1 fruit fly cellular context compared by ENCODE assay signal in the genomic region with DNA sequence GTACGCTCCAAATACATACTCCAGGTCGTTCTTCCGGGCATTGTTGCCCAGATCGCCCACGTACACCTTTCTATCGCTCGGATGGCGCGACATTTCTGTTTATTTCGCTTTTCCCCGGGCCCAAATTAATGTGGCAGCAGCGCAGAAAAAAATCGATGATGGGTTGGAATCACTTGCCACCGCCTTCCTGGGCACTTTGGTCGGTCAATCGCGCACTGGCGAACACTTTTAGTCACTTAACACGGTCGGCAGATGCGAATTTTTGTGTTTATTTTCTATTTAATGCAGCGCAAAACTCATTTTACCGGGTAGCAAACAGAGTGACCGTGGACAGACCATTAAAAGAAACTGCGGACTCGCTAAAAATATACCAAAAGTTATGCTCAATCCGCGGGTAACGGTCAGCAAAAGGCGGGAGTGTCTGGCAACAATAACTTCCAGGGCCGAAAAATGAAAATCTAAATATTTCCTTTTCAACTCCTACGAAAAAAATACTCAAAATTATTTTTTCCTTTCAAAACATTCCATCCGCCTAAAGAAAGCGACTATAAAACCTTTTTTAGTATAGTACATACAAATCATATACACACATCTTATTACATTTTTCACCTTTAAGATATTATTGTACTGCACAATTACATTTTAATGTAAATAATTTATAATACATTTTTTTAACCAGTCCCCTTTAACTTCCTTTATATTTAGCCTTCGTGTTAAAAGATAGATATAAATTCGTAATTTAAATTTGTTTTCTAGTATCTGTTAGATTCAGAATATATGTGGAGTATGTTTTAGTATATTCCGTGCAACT.
TF ChIP-seq lines count a peak whose summit lies in the region.

Gene x16, minus strand, starts transcription at position 361 of the 811 bp plus-strand sequence.

TF ChIP-seq in whole organism, embryonic, 481 proteins besides CTCF, POLR2A, EP300 and RAD21 (continued from another document and continues in another):
- TF ChIP-seq MESR4 (GFP tag; optimal IDR thresholded peaks at IDR 0.05; lab: Kevin White, UChicago): peak; percentile 7
- no peak for TF ChIP-seq CG33213 (GFP tag; optimal IDR thresholded peaks at IDR 0.05; lab: Kevin White, UChicago)
- no peak for TF ChIP-seq CG12299 (tag; optimal IDR thresholded peaks at IDR 0.05; lab: Kevin White, UChicago)
- no peak for TF ChIP-seq CG11723 (GFP tag; optimal IDR thresholded peaks at IDR 0.05; lab: Kevin White, UChicago)
- peak; percentile 29 for TF ChIP-seq hkb (optimal IDR thresholded peaks at IDR 0.05; lab: Kevin White, UChicago)
- no peak for TF ChIP-seq hkb (GFP tag; IDR thresholded peaks at IDR 0.05; lab: Robert Waterston, UW)
- TF ChIP-seq Rfx (GFP tag; IDR thresholded peaks at IDR 0.05; lab: Robert Waterston, UW): peak; percentile 18; the same call in 1 of the 2 replicates
- no peak for TF ChIP-seq CG10209 (GFP tag; optimal IDR thresholded peaks at IDR 0.05; lab: Kevin White, UChicago)
- no peak for TF ChIP-seq NK7.1 (GFP tag; optimal IDR thresholded peaks at IDR 0.05; lab: Kevin White, UChicago)
- no peak for TF ChIP-seq Dip2 (GFP tag; IDR thresholded peaks at IDR 0.05; lab: Robert Waterston, UW)
- no peak for TF ChIP-seq CG9876 (GFP tag; optimal IDR thresholded peaks at IDR 0.05; lab: Kevin White, UChicago)
- TF ChIP-seq pzg (GFP tag; optimal IDR thresholded peaks at IDR 0.05; lab: Kevin White, UChicago): peak; percentile 56
- TF ChIP-seq Hey (tag; optimal IDR thresholded peaks at IDR 0.05; lab: Kevin White, UChicago): no peak
- no peak for TF ChIP-seq vfl (GFP tag; optimal IDR thresholded peaks at IDR 0.05; lab: Kevin White, UChicago)
- no peak for TF ChIP-seq mirr (GFP tag; optimal IDR thresholded peaks at IDR 0.05; lab: Kevin White, UChicago)
- no peak for TF ChIP-seq Kr (GFP tag; optimal IDR thresholded peaks at IDR 0.05; lab: Kevin White, UChicago)
- no peak for TF ChIP-seq ranshi (GFP tag; IDR thresholded peaks at IDR 0.05; lab: Robert Waterston, UW)
- TF ChIP-seq tll (GFP tag; optimal IDR thresholded peaks at IDR 0.05; lab: Kevin White, UChicago): no peak
- no peak for TF ChIP-seq croc (GFP tag; conservative IDR thresholded peaks at IDR 0.05; lab: Robert Waterston, UW)
- no peak for TF ChIP-seq gcm2 (GFP tag; optimal IDR thresholded peaks at IDR 0.05; lab: Kevin White, UChicago)
- no peak for TF ChIP-seq Dll (GFP tag; IDR thresholded peaks at IDR 0.05; lab: Robert Waterston, UW; ENCODE audit: partially characterized antibody)
- TF ChIP-seq CG2120 (GFP tag; optimal IDR thresholded peaks at IDR 0.05; lab: Kevin White, UChicago): peak; percentile 11
- no peak for TF ChIP-seq CG4730 (GFP tag; IDR thresholded peaks at IDR 0.05; lab: Robert Waterston, UW)
- peak; percentile 34; the same call in 2 of the 3 replicates for TF ChIP-seq row (GFP tag; IDR thresholded peaks at IDR 0.05; lab: Robert Waterston, UW)
- no peak for TF ChIP-seq bowl (GFP tag; IDR thresholded peaks at IDR 0.05; lab: Robert Waterston, UW)
- TF ChIP-seq sd (tag; optimal IDR thresholded peaks at IDR 0.05; lab: Kevin White, UChicago): no peak
- no peak for TF ChIP-seq sr (GFP tag; IDR thresholded peaks at IDR 0.05; lab: Robert Waterston, UW)
- no peak for TF ChIP-seq en (GFP tag; optimal IDR thresholded peaks at IDR 0.05; lab: Kevin White, UChicago)
- TF ChIP-seq CG2129 (GFP tag; IDR thresholded peaks at IDR 0.05; lab: Robert Waterston, UW; ENCODE audit: partially characterized antibody): no peak
- TF ChIP-seq CG12155 (GFP tag; optimal IDR thresholded peaks at IDR 0.05; lab: Kevin White, UChicago): no peak
- TF ChIP-seq cas (GFP tag; IDR thresholded peaks at IDR 0.05; lab: Robert Waterston, UW): no peak
- TF ChIP-seq CG11456 (GFP tag; IDR thresholded peaks at IDR 0.05; lab: Robert Waterston, UW): no peak
- peak; percentile 35 for TF ChIP-seq CG11504 (tag; optimal IDR thresholded peaks at IDR 0.05; lab: Kevin White, UChicago)
- TF ChIP-seq slbo (GFP tag; IDR thresholded peaks at IDR 0.05; lab: Robert Waterston, UW): peak; percentile 39; the same call in 1 of the 2 replicates
- TF ChIP-seq CG1529 (GFP tag; optimal IDR thresholded peaks at IDR 0.05; lab: Kevin White, UChicago): no peak
- no peak for TF ChIP-seq gcm (GFP tag; optimal IDR thresholded peaks at IDR 0.05; lab: Kevin White, UChicago)
- no peak for TF ChIP-seq jing (GFP tag; optimal IDR thresholded peaks at IDR 0.05; lab: Kevin White, UChicago)
- TF ChIP-seq Hsf (GFP tag; optimal IDR thresholded peaks at IDR 0.05; lab: Kevin White, UChicago): peak; percentile 10
- TF ChIP-seq CG6175 (GFP tag; IDR thresholded peaks at IDR 0.05; lab: Robert Waterston, UW): no peak
- TF ChIP-seq eve (GFP tag; optimal IDR thresholded peaks at IDR 0.05; lab: Kevin White, UChicago): no peak
- TF ChIP-seq CG9797 (GFP tag; optimal IDR thresholded peaks at IDR 0.05; lab: Kevin White, UChicago): peak; percentile 77
- TF ChIP-seq ATbp (GFP tag; optimal IDR thresholded peaks at IDR 0.05; lab: Kevin White, UChicago): no peak
- no peak for TF ChIP-seq Bgb (GFP tag; IDR thresholded peaks at IDR 0.05; lab: Robert Waterston, UW; ENCODE audit: partially characterized antibody)
- TF ChIP-seq CG4820 (GFP tag; optimal IDR thresholded peaks at IDR 0.05; lab: Kevin White, UChicago): no peak
- peak; percentile 16 for TF ChIP-seq gsb-n (tag; optimal IDR thresholded peaks at IDR 0.05; lab: Kevin White, UChicago)
- peak; percentile 54 for TF ChIP-seq E2f2 (GFP tag; IDR thresholded peaks at IDR 0.05; lab: Robert Waterston, UW)
- peak; percentile 50 for TF ChIP-seq CG14710 (tag; optimal IDR thresholded peaks at IDR 0.05; lab: Kevin White, UChicago)
- TF ChIP-seq CG1792 (GFP tag; optimal IDR thresholded peaks at IDR 0.05; lab: Kevin White, UChicago): no peak
- no peak for TF ChIP-seq ash1 (GFP tag; optimal IDR thresholded peaks at IDR 0.05; lab: Kevin White, UChicago)
- TF ChIP-seq sc (optimal IDR thresholded peaks at IDR 0.05; lab: Kevin White, UChicago): no peak
- no peak for TF ChIP-seq sc (GFP tag; optimal IDR thresholded peaks at IDR 0.05; lab: Kevin White, UChicago)
- no peak for TF ChIP-seq pan (optimal IDR thresholded peaks at IDR 0.05; lab: Kevin White, UChicago)
- TF ChIP-seq pan (GFP tag; optimal IDR thresholded peaks at IDR 0.05 in 1 of 2, IDR thresholded peaks at IDR 0.05 in 1 of 2): no peak
- peak; percentile 8 for TF ChIP-seq fu2 (GFP tag; optimal IDR thresholded peaks at IDR 0.05; lab: Kevin White, UChicago)
- TF ChIP-seq CG3281 (GFP tag; optimal IDR thresholded peaks at IDR 0.05; lab: Kevin White, UChicago): no peak
- TF ChIP-seq dati (GFP tag; IDR thresholded peaks at IDR 0.05; lab: Robert Waterston, UW): no peak
- no peak for TF ChIP-seq salm (tag; optimal IDR thresholded peaks at IDR 0.05; lab: Kevin White, UChicago)
- TF ChIP-seq lov (optimal IDR thresholded peaks at IDR 0.05; lab: Kevin White, UChicago): no peak
- TF ChIP-seq lov (GFP tag; IDR thresholded peaks at IDR 0.05; lab: Robert Waterston, UW): no peak
- no peak for TF ChIP-seq abd-A (tag; optimal IDR thresholded peaks at IDR 0.05; lab: Kevin White, UChicago)
- no peak for TF ChIP-seq mld (GFP tag; IDR thresholded peaks at IDR 0.05; lab: Robert Waterston, UW; ENCODE audit: partially characterized antibody)
- no peak for TF ChIP-seq CG17186 (GFP tag; optimal IDR thresholded peaks at IDR 0.05; lab: Kevin White, UChicago)
- TF ChIP-seq Trl (optimal IDR thresholded peaks at IDR 0.05; lab: Kevin White, UChicago): no peak
- no peak for TF ChIP-seq Trl (GFP tag; optimal IDR thresholded peaks at IDR 0.05; lab: Kevin White, UChicago)
- TF ChIP-seq ttk (GFP tag; IDR thresholded peaks at IDR 0.05; lab: Robert Waterston, UW): no peak
- TF ChIP-seq ham (GFP tag; IDR thresholded peaks at IDR 0.05; lab: Robert Waterston, UW): no peak
- no peak for TF ChIP-seq Scr (GFP tag; IDR thresholded peaks at IDR 0.05; lab: Robert Waterston, UW; ENCODE audit: partially characterized antibody)
- TF ChIP-seq CG10431 (GFP tag; optimal IDR thresholded peaks at IDR 0.05; lab: Kevin White, UChicago): no peak
- TF ChIP-seq CHES-1-like (GFP tag; optimal IDR thresholded peaks at IDR 0.05; lab: Kevin White, UChicago): no peak
- no peak for TF ChIP-seq E2f1 (GFP tag; IDR thresholded peaks at IDR 0.05; lab: Robert Waterston, UW)
- peak; percentile 35 for TF ChIP-seq Ets97D (GFP tag; optimal IDR thresholded peaks at IDR 0.05; lab: Kevin White, UChicago)
- TF ChIP-seq crc (GFP tag; optimal IDR thresholded peaks at IDR 0.05; lab: Kevin White, UChicago): no peak
- TF ChIP-seq esg (GFP tag; conservative IDR thresholded peaks at IDR 0.05; lab: Robert Waterston, UW): no peak
- TF ChIP-seq peb (GFP tag; IDR thresholded peaks at IDR 0.05; lab: Robert Waterston, UW): no peak
- TF ChIP-seq CG6654 (GFP tag; optimal IDR thresholded peaks at IDR 0.05; lab: Kevin White, UChicago): no peak
- peak; percentile 37; the same call in 1 of the 2 replicates for TF ChIP-seq CG9932 (GFP tag; IDR thresholded peaks at IDR 0.05; lab: Robert Waterston, UW)
- TF ChIP-seq dmrt99B (tag; optimal IDR thresholded peaks at IDR 0.05; lab: Kevin White, UChicago): no peak
- no peak for TF ChIP-seq CG12744 (GFP tag; optimal IDR thresholded peaks at IDR 0.05; lab: Kevin White, UChicago)
- TF ChIP-seq CG15073 (GFP tag; optimal IDR thresholded peaks at IDR 0.05; lab: Kevin White, UChicago): no peak
- TF ChIP-seq Fer1 (GFP tag; optimal IDR thresholded peaks at IDR 0.05; lab: Kevin White, UChicago): no peak
- TF ChIP-seq CG4328 (GFP tag; optimal IDR thresholded peaks at IDR 0.05; lab: Kevin White, UChicago): no peak
- no peak for TF ChIP-seq Adf1 (GFP tag; IDR thresholded peaks at IDR 0.05; lab: Robert Waterston, UW)
- no peak for TF ChIP-seq HHEX (GFP tag; optimal IDR thresholded peaks at IDR 0.05; lab: Kevin White, UChicago)
- no peak for TF ChIP-seq emc (GFP tag; optimal IDR thresholded peaks at IDR 0.05; lab: Kevin White, UChicago)
- TF ChIP-seq Rx (GFP tag; IDR thresholded peaks at IDR 0.05; lab: Robert Waterston, UW): no peak
- TF ChIP-seq sisA (GFP tag; IDR thresholded peaks at IDR 0.05; lab: Robert Waterston, UW): 0 out of 2 replicates have a peak, but pooled peaks have one; percentile 10
- no peak for TF ChIP-seq Xrp1 (GFP tag; IDR thresholded peaks at IDR 0.05; lab: Robert Waterston, UW)
- no peak for TF ChIP-seq kah (GFP tag; optimal IDR thresholded peaks at IDR 0.05; lab: Kevin White, UChicago)
- no peak for TF ChIP-seq insv (GFP tag; optimal IDR thresholded peaks at IDR 0.05; lab: Kevin White, UChicago)
- TF ChIP-seq Gsc (GFP tag; IDR thresholded peaks at IDR 0.05; lab: Robert Waterston, UW): no peak
- no peak for TF ChIP-seq tup (GFP tag; optimal IDR thresholded peaks at IDR 0.05; lab: Kevin White, UChicago)
- no peak for TF ChIP-seq pita (GFP tag; optimal IDR thresholded peaks at IDR 0.05; lab: Kevin White, UChicago)
- TF ChIP-seq knrl (GFP tag; IDR thresholded peaks at IDR 0.05; lab: Robert Waterston, UW; ENCODE audit: partially characterized antibody): no peak
- TF ChIP-seq CG6683 (GFP tag; optimal IDR thresholded peaks at IDR 0.05; lab: Kevin White, UChicago): no peak
- no peak for TF ChIP-seq sens (GFP tag; lab: Kevin White, UChicago)
- no peak for TF ChIP-seq ERR (GFP tag; optimal IDR thresholded peaks at IDR 0.05; lab: Kevin White, UChicago)
- no peak for TF ChIP-seq stwl (tag; optimal IDR thresholded peaks at IDR 0.05; lab: Kevin White, UChicago)
- TF ChIP-seq Fer2 (tag; optimal IDR thresholded peaks at IDR 0.05; lab: Kevin White, UChicago): no peak
- TF ChIP-seq CG7928 (GFP tag; optimal IDR thresholded peaks at IDR 0.05; lab: Kevin White, UChicago): peak; percentile 83
- TF ChIP-seq Atf3 (GFP tag; optimal IDR thresholded peaks at IDR 0.05; lab: Kevin White, UChicago): no peak
- TF ChIP-seq Hmx (GFP tag; optimal IDR thresholded peaks at IDR 0.05; lab: Kevin White, UChicago): no peak
- no peak for TF ChIP-seq D19B (GFP tag; optimal IDR thresholded peaks at IDR 0.05; lab: Kevin White, UChicago)
- TF ChIP-seq Fer3 (tag; optimal IDR thresholded peaks at IDR 0.05; lab: Kevin White, UChicago): no peak
- TF ChIP-seq CG12391 (tag; optimal IDR thresholded peaks at IDR 0.05; lab: Kevin White, UChicago): peak; percentile 18
- no peak for TF ChIP-seq Atf-2 (GFP tag; optimal IDR thresholded peaks at IDR 0.05; lab: Kevin White, UChicago)
- TF ChIP-seq NC2α (GFP tag; optimal IDR thresholded peaks at IDR 0.05; lab: Kevin White, UChicago): no peak
- TF ChIP-seq CG18476 (GFP tag; optimal IDR thresholded peaks at IDR 0.05; lab: Kevin White, UChicago): no peak
- TF ChIP-seq fd3F (GFP tag; optimal IDR thresholded peaks at IDR 0.05; lab: Kevin White, UChicago): no peak
- TF ChIP-seq dan (GFP tag; IDR thresholded peaks at IDR 0.05; lab: Robert Waterston, UW): no peak
- no peak for TF ChIP-seq hb (GFP tag; IDR thresholded peaks at IDR 0.05; lab: Robert Waterston, UW; ENCODE audit: partially characterized antibody)
- no peak for TF ChIP-seq CG18599 (GFP tag; optimal IDR thresholded peaks at IDR 0.05; lab: Kevin White, UChicago)
- no peak for TF ChIP-seq stc (GFP tag; IDR thresholded peaks at IDR 0.05; lab: Robert Waterston, UW)
- no peak for TF ChIP-seq CG4360 (GFP tag; IDR thresholded peaks at IDR 0.05; lab: Robert Waterston, UW)
- TF ChIP-seq mam (GFP tag; optimal IDR thresholded peaks at IDR 0.05; lab: Kevin White, UChicago): no peak
- TF ChIP-seq YL-1 (GFP tag; optimal IDR thresholded peaks at IDR 0.05; lab: Kevin White, UChicago): no peak
- TF ChIP-seq CG34422 (GFP tag; IDR thresholded peaks at IDR 0.05; lab: Robert Waterston, UW): 0 out of 3 replicates have a peak, but pooled peaks have one; percentile 12
- TF ChIP-seq CG14014 (GFP tag; IDR thresholded peaks at IDR 0.05; lab: Robert Waterston, UW): no peak
- TF ChIP-seq CG31441 (GFP tag; IDR thresholded peaks at IDR 0.05; lab: Robert Waterston, UW): no peak
- TF ChIP-seq CG3163 (GFP tag; optimal IDR thresholded peaks at IDR 0.05; lab: Kevin White, UChicago): no peak
- peak; percentile 68 for TF ChIP-seq Myb (GFP tag; optimal IDR thresholded peaks at IDR 0.05; lab: Kevin White, UChicago)
- TF ChIP-seq CG2202 (tag; optimal IDR thresholded peaks at IDR 0.05; lab: Kevin White, UChicago): no peak
- no peak for TF ChIP-seq ara (GFP tag; IDR thresholded peaks at IDR 0.05; lab: Robert Waterston, UW)
- no peak for TF ChIP-seq CG8388 (GFP tag; optimal IDR thresholded peaks at IDR 0.05; lab: Kevin White, UChicago)
- TF ChIP-seq CG8290 (GFP tag; optimal IDR thresholded peaks at IDR 0.05; lab: Kevin White, UChicago): no peak
- no peak for TF ChIP-seq CG8290 (tag; optimal IDR thresholded peaks at IDR 0.05; lab: Kevin White, UChicago)
- TF ChIP-seq CG17359 (tag; optimal IDR thresholded peaks at IDR 0.05; lab: Kevin White, UChicago): no peak
- TF ChIP-seq jigr1 (GFP tag; IDR thresholded peaks at IDR 0.05; lab: Robert Waterston, UW): no peak
- no peak for TF ChIP-seq tap (tag; optimal IDR thresholded peaks at IDR 0.05; lab: Kevin White, UChicago)
